Worm (Caenorhabditis elegans) whole organism, young adult: ENCODE results near the gene M03C11.1.

Experiments used
- B0035.1 ChIP-seq: sonication (generic microtip); optimal IDR thresholded peaks from 2 replicates; lab custom pipeline; 2016; ENCODE audit warnings: missing genetic modification characterization, mild to moderate bottlenecking, missing compliant biosample characterization, missing genotype, missing genetic modification reagents
- C17E4.6 ChIP-seq: fragments of 200-800 bp; sonication (Bioruptor generic); IDR thresholded peaks from 2 replicates; pipeline ENCODE4 v1.3.6; 2022; ENCODE audit warnings: missing genetic modification reagents, missing genetic modification characterization, missing compliant biosample characterization
- F22D6.2 ChIP-seq: sonication (generic microtip); optimal IDR thresholded peaks from 2 replicates; lab custom pipeline; 2016; ENCODE audit warnings: mild to moderate bottlenecking, missing genetic modification characterization, missing compliant biosample characterization
- K11D2.4 ChIP-seq: fragments of 200-800 bp; sonication (Bioruptor generic); IDR thresholded peaks from 2 replicates; pipeline ENCODE4 v1.3.6; 2022; ENCODE audit warnings: missing genetic modification reagents, missing genetic modification characterization, missing compliant biosample characterization
- T26A5.8 ChIP-seq: sonication (generic microtip); optimal IDR thresholded peaks from 2 replicates; lab custom pipeline; 2016; ENCODE audit warnings: missing genetic modification characterization, missing compliant biosample characterization
- Y53F4B.3 ChIP-seq: fragments of 200-800 bp; sonication (Bioruptor generic); IDR thresholded peaks from 2 replicates; pipeline ENCODE4 v1.3.6; 2022; ENCODE audit warnings: missing genetic modification reagents, missing genetic modification characterization, missing compliant biosample characterization
- Y53G8AR.9 ChIP-seq: fragments of 200-800 bp; sonication (Bioruptor generic); conservative IDR thresholded peaks from 2 replicates; pipeline ENCODE4 v1.3.6; 2022; ENCODE audit warnings: missing genetic modification reagents, missing genetic modification characterization, missing compliant biosample characterization
- Y95B8A.8 ChIP-seq: fragments of 200-800 bp; sonication (Bioruptor generic); IDR thresholded peaks from 2 replicates; pipeline ENCODE4 v1.3.6; 2022; ENCODE audit warnings: missing genetic modification reagents, missing genetic modification characterization, missing compliant biosample characterization
- aptf-2 ChIP-seq: fragments of 200-800 bp; sonication (Bioruptor generic); conservative IDR thresholded peaks from 2 replicates; pipeline ENCODE4 v1.3.6; 2022; ENCODE audit warnings: missing genetic modification reagents, missing genetic modification characterization, missing compliant biosample characterization
- cebp-1 ChIP-seq, 2 experiments: fragments of 200-800 bp in 1 of 2; sonication (Bioruptor generic) in 1 of 2; sonication (generic microtip) in 1 of 2; IDR thresholded peaks in 1 of 2; optimal IDR thresholded peaks in 1 of 2; 2 replicates each; pipeline versions ENCODE4 v1.3.6 to Lab custom; 2017 to 2022; ENCODE audit warnings: missing compliant biosample characterization in 2 of 2, missing genetic modification characterization in 2 of 2, mild to moderate bottlenecking in 1 of 2, missing genetic modification reagents in 1 of 2, moderate library complexity in 1 of 2
- cebp-2 ChIP-seq: fragments of 200-800 bp; sonication (Bioruptor generic); IDR thresholded peaks from 2 replicates; pipeline ENCODE4 v1.3.6; 2022; ENCODE audit warnings: missing genetic modification characterization, missing compliant biosample characterization
- ceh-100 ChIP-seq: fragments of 200-800 bp; sonication (Bioruptor generic); IDR thresholded peaks from 2 replicates; pipeline ENCODE4 v1.3.6; 2022; ENCODE audit warnings: missing genetic modification reagents, missing genetic modification characterization, missing compliant biosample characterization
- ceh-27 ChIP-seq: fragments of 200-800 bp; sonication (Bioruptor generic); optimal IDR thresholded peaks from 2 replicates; lab custom pipeline; 2018; ENCODE audit warnings: mild to moderate bottlenecking, missing genetic modification characterization, moderate library complexity, missing compliant biosample characterization
- chd-7 ChIP-seq: sonication (generic microtip); optimal IDR thresholded peaks from 2 replicates; lab custom pipeline; 2016; ENCODE audit warnings: mild to moderate bottlenecking, missing genetic modification characterization, moderate library complexity, missing compliant biosample characterization
- dox-1 ChIP-seq: fragments of 200-800 bp; sonication (Bioruptor generic); IDR thresholded peaks from 2 replicates; pipeline ENCODE4 v1.3.6; 2022; ENCODE audit warnings: missing genetic modification reagents, missing genetic modification characterization, missing compliant biosample characterization
- dpl-1 ChIP-seq: fragments of 150-350 bp; optimal IDR thresholded peaks from 2 replicates; lab custom pipeline; 2014; ENCODE audit warnings: missing biosample characterization, missing genetic modification reagents, missing genetic modification characterization
- egl-18 ChIP-seq: fragments of 200-800 bp; sonication (Bioruptor generic); IDR thresholded peaks from 2 replicates; pipeline ENCODE4 v1.3.6; 2022; ENCODE audit warnings: missing genetic modification reagents, missing genetic modification characterization, missing compliant biosample characterization
- ekl-4 ChIP-seq: fragments of 200-800 bp; sonication (Bioruptor generic); IDR thresholded peaks from 2 replicates; pipeline ENCODE4 v1.3.6; 2022; ENCODE audit warnings: missing genetic modification reagents, missing genetic modification characterization, missing compliant biosample characterization
- ets-4 ChIP-seq: fragments of 200-800 bp; sonication (Bioruptor generic); optimal IDR thresholded peaks from 2 replicates; lab custom pipeline; 2018; ENCODE audit warnings: mild to moderate bottlenecking, missing genetic modification characterization, missing compliant biosample characterization
- hlh-12 ChIP-seq: sonication (generic microtip); optimal IDR thresholded peaks from 2 replicates; lab custom pipeline; 2016; ENCODE audit warnings: missing genetic modification characterization, missing compliant biosample characterization
- hmg-1.2 ChIP-seq: fragments of 200-800 bp; sonication (Bioruptor generic); IDR thresholded peaks from 2 replicates; pipeline ENCODE4 v1.3.6; 2022; ENCODE audit warnings: missing genetic modification reagents, missing genetic modification characterization, missing compliant biosample characterization
- hrde-1 ChIP-seq: sonication (generic microtip); optimal IDR thresholded peaks from 2 replicates; lab custom pipeline; 2016; ENCODE audit warnings: missing genetic modification characterization, mild to moderate bottlenecking, missing compliant biosample characterization, moderate library complexity, missing genotype, missing genetic modification reagents, borderline replicate concordance
- let-526 ChIP-seq: fragments of 200-800 bp; sonication (Bioruptor generic); IDR thresholded peaks from 2 replicates; pipeline ENCODE4 v1.3.6; 2022; ENCODE audit warnings: missing genetic modification reagents, missing genetic modification characterization, missing compliant biosample characterization
- let-607 ChIP-seq, 2 experiments: fragments of 200-800 bp in 1 of 2; sonication (Bioruptor generic) in 1 of 2; sonication (generic microtip) in 1 of 2; optimal IDR thresholded peaks; 2 replicates each; lab custom pipeline; 2016 to 2018; ENCODE audit warnings: mild to moderate bottlenecking in 2 of 2, missing compliant biosample characterization in 2 of 2, missing genetic modification characterization in 2 of 2, moderate library complexity in 2 of 2, missing genotype in 1 of 2
- lin-40 ChIP-seq: sonication (generic microtip); optimal IDR thresholded peaks from 2 replicates; lab custom pipeline; 2016; ENCODE audit warnings: missing genetic modification characterization, mild to moderate bottlenecking, missing compliant biosample characterization, missing genotype, missing genetic modification reagents
- lir-1 ChIP-seq: fragments of 200-800 bp; sonication (Bioruptor generic); conservative IDR thresholded peaks from 2 replicates; pipeline ENCODE4 v1.3.6; 2022; ENCODE audit warnings: missing genetic modification reagents, missing genetic modification characterization, missing compliant biosample characterization
- madf-10 ChIP-seq: sonication (generic microtip); optimal IDR thresholded peaks from 2 replicates; lab custom pipeline; 2016; ENCODE audit warnings: mild to moderate bottlenecking, missing genetic modification characterization, missing compliant biosample characterization
- mel-28 ChIP-seq: sonication (generic microtip); optimal IDR thresholded peaks from 2 replicates; lab custom pipeline; 2016; ENCODE audit warnings: borderline replicate concordance, mild to moderate bottlenecking, missing genetic modification characterization, missing compliant biosample characterization
- nhr-120 ChIP-seq: fragments of 200-800 bp; sonication (Bioruptor generic); IDR thresholded peaks from 2 replicates; pipeline ENCODE4 v1.3.6; 2022; ENCODE audit warnings: missing genetic modification characterization, missing compliant biosample characterization
- nhr-80 ChIP-seq: sonication (generic microtip); optimal IDR thresholded peaks from 2 replicates; lab custom pipeline; 2016; ENCODE audit warnings: missing genetic modification characterization, missing compliant biosample characterization
- nhr-90 ChIP-seq: sonication (generic microtip); optimal IDR thresholded peaks from 2 replicates; lab custom pipeline; 2016; ENCODE audit warnings: missing genotype, mild to moderate bottlenecking, missing genetic modification characterization, missing compliant biosample characterization
- pha-4 ChIP-seq: fragments of 150-350 bp; sonication (generic microtip); optimal IDR thresholded peaks from 2 replicates; lab custom pipeline; 2014; ENCODE audit warnings: missing biosample characterization, missing genetic modification reagents, missing genetic modification characterization
- rcor-1 ChIP-seq: fragments of 200-800 bp; sonication (Bioruptor generic); IDR thresholded peaks from 2 replicates; pipeline ENCODE4 v1.3.6; 2022; ENCODE audit warnings: missing genetic modification reagents, missing genetic modification characterization, missing compliant biosample characterization
- sea-2 ChIP-seq: fragments of 200-800 bp; sonication (Bioruptor generic); IDR thresholded peaks from 2 replicates; pipeline ENCODE4 v1.3.6; 2022; ENCODE audit warnings: missing genetic modification characterization, missing compliant biosample characterization
- snpc-1.1 ChIP-seq: sonication (generic microtip); optimal IDR thresholded peaks from 2 replicates; lab custom pipeline; 2017; ENCODE audit warnings: missing genetic modification characterization, mild to moderate bottlenecking, missing compliant biosample characterization, antibody characterized with exemption, moderate library complexity, missing genotype, missing genetic modification reagents; ENCODE audit not compliant: insufficient read depth
- snpc-1.3 ChIP-seq: sonication (generic microtip); optimal IDR thresholded peaks from 2 replicates; lab custom pipeline; 2017; ENCODE audit warnings: missing genetic modification characterization, mild to moderate bottlenecking, missing compliant biosample characterization, antibody characterized with exemption, moderate library complexity, missing genotype, missing genetic modification reagents; ENCODE audit not compliant: insufficient read depth
- snpc-3.4 ChIP-seq: sonication (generic microtip); optimal IDR thresholded peaks from 2 replicates; lab custom pipeline; 2017; ENCODE audit warnings: missing genetic modification characterization, mild to moderate bottlenecking, missing compliant biosample characterization, antibody characterized with exemption, moderate library complexity, missing genotype, missing genetic modification reagents
- sptf-2 ChIP-seq: fragments of 200-800 bp; sonication (Bioruptor generic); optimal IDR thresholded peaks from 2 replicates; lab custom pipeline; 2018; ENCODE audit warnings: mild to moderate bottlenecking, missing genetic modification characterization, missing compliant biosample characterization
- tbp1 ChIP-seq: fragments of 200-800 bp; sonication (Bioruptor generic); optimal IDR thresholded peaks from 2 replicates; lab custom pipeline; 2018; ENCODE audit warnings: mild to moderate bottlenecking, missing genetic modification characterization, missing compliant biosample characterization
- tlf-1 ChIP-seq: fragments of 200-800 bp; sonication (Bioruptor generic); optimal IDR thresholded peaks from 2 replicates; lab custom pipeline; 2018; ENCODE audit warnings: mild to moderate bottlenecking, missing genetic modification characterization, missing compliant biosample characterization
- unc-130 ChIP-seq: sonication (generic microtip); optimal IDR thresholded peaks from 2 replicates; lab custom pipeline; 2016; ENCODE audit warnings: missing genetic modification reagents, missing genetic modification characterization, missing compliant biosample characterization
- xnd-1 ChIP-seq: sonication (generic microtip); optimal IDR thresholded peaks from 2 replicates; lab custom pipeline; 2016; ENCODE audit warnings: missing genotype, missing genetic modification reagents, missing genetic modification characterization, missing compliant biosample characterization
- zim-3 ChIP-seq: sonication (generic microtip); optimal IDR thresholded peaks from 2 replicates; lab custom pipeline; 2017; ENCODE audit warnings: mild to moderate bottlenecking, missing genetic modification characterization, moderate library complexity, missing compliant biosample characterization
- ztf-18 ChIP-seq: sonication (generic microtip); optimal IDR thresholded peaks from 2 replicates; lab custom pipeline; 2016; ENCODE audit warnings: missing genotype, mild to moderate bottlenecking, missing genetic modification characterization, missing compliant biosample characterization
- ztf-25 ChIP-seq: fragments of 200-800 bp; sonication (Bioruptor generic); IDR thresholded peaks from 2 replicates; pipeline ENCODE4 v1.3.6; 2022; ENCODE audit warnings: missing genetic modification reagents, missing genetic modification characterization, missing compliant biosample characterization
- ztf-28 ChIP-seq: fragments of 200-800 bp; sonication (Bioruptor generic); IDR thresholded peaks from 2 replicates; pipeline ENCODE4 v1.3.6; 2022; ENCODE audit warnings: missing genetic modification reagents, missing genetic modification characterization, missing compliant biosample characterization
- ztf-3 ChIP-seq: fragments of 200-800 bp; sonication (Bioruptor generic); optimal IDR thresholded peaks from 2 replicates; lab custom pipeline; 2018; ENCODE audit warnings: mild to moderate bottlenecking, missing genetic modification characterization, missing compliant biosample characterization

Gene M03C11.1

ce11 chrIII:10407198-10407663 is 11.3 kb upstream of the M03C11.1 start, which contains the start of gene hat-1 (continued):
- peak; percentile 78 for TF ChIP-seq snpc-3.4
- TF ChIP-seq nhr-80 (tag; lab: Kevin White, UChicago): peak; percentile 50
- TF ChIP-seq sptf-2 (GFP tag; lab: Kevin White, UChicago): no peak
- TF ChIP-seq hmg-1.2 (GFP tag; lab: Robert Waterston, UW): peak; percentile 100
- TF ChIP-seq let-526: 0 out of 2 replicates have a peak, but pooled peaks have one; percentile 65
- 0 out of 2 replicates have a peak, but pooled peaks have one; percentile 53 for TF ChIP-seq egl-18 (GFP tag; lab: Robert Waterston, UW)
- peak; percentile 79 for TF ChIP-seq madf-10 (tag; lab: Kevin White, UChicago)
- peak; percentile 63 for TF ChIP-seq F22D6.2 (tag; lab: Kevin White, UChicago)
- no peak for TF ChIP-seq T26A5.8 (tag; lab: Kevin White, UChicago)
- peak; percentile 76 for TF ChIP-seq pha-4 (tag; lab: Kevin White, UChicago)
- TF ChIP-seq tlf-1 (GFP tag; lab: Kevin White, UChicago): peak; percentile 96
- TF ChIP-seq zim-3 (tag; lab: Kevin White, UChicago): peak; percentile 16
- TF ChIP-seq ekl-4 (GFP tag; lab: Robert Waterston, UW): peak; percentile 97
- no peak for TF ChIP-seq cebp-2 (GFP tag; lab: Robert Waterston, UW)
- peak; percentile 89 for TF ChIP-seq lir-1 (GFP tag; lab: Robert Waterston, UW)
- TF ChIP-seq nhr-120: no peak
- TF ChIP-seq hlh-12 (tag; lab: Kevin White, UChicago): no peak
- TF ChIP-seq dox-1: peak; percentile 99
- peak; percentile 82 for TF ChIP-seq ztf-18
- no peak for TF ChIP-seq nhr-90 (tag; lab: Kevin White, UChicago)
- TF ChIP-seq B0035.1 (tag; lab: Kevin White, UChicago): peak; percentile 68
- TF ChIP-seq Y53F4B.3 (GFP tag; lab: Robert Waterston, UW): no peak
- TF ChIP-seq chd-7 (tag; lab: Kevin White, UChicago): peak; percentile 90
- TF ChIP-seq ztf-3 (GFP tag; lab: Kevin White, UChicago): peak; percentile 44
- TF ChIP-seq ceh-27 (GFP tag; lab: Kevin White, UChicago): peak; percentile 92
- TF ChIP-seq ets-4 (GFP tag; lab: Kevin White, UChicago): no peak
- peak; percentile 97 for TF ChIP-seq lin-40 (tag; lab: Kevin White, UChicago)
- TF ChIP-seq let-607 (tag; optimal IDR thresholded peaks at IDR 0.05; lab: Kevin White, UChicago): peak; percentile 81 to 87
- TF ChIP-seq snpc-1.3 (tag; lab: Kevin White, UChicago): peak; percentile 82
- peak; percentile 49 for TF ChIP-seq snpc-1.1
- TF ChIP-seq K11D2.4 (GFP tag; lab: Robert Waterston, UW): peak; percentile 94
- peak; percentile 88 for TF ChIP-seq ceh-100 (GFP tag; lab: Robert Waterston, UW)
- TF ChIP-seq aptf-2 (GFP tag; lab: Robert Waterston, UW): peak; percentile 54
- TF ChIP-seq sea-2 (GFP tag; lab: Robert Waterston, UW): peak; percentile 71; the same call in 1 of the 2 replicates
- no peak for TF ChIP-seq ztf-25
- TF ChIP-seq hrde-1 (tag; lab: Kevin White, UChicago): peak; percentile 73
- peak; percentile 75 for TF ChIP-seq tbp1 (GFP tag; lab: Kevin White, UChicago)
- TF ChIP-seq Y53G8AR.9 (GFP tag; lab: Robert Waterston, UW): peak; percentile 96
- TF ChIP-seq C17E4.6 (GFP tag; lab: Robert Waterston, UW): peak; percentile 91
- TF ChIP-seq rcor-1 (GFP tag; lab: Robert Waterston, UW): peak; percentile 95
- peak; percentile 92 for TF ChIP-seq Y95B8A.8
- peak; percentile 49 for TF ChIP-seq mel-28 (tag; lab: Kevin White, UChicago)
- TF ChIP-seq dpl-1 (GFP tag; lab: Kevin White, UChicago): peak; percentile 87
- peak; percentile 82 for TF ChIP-seq xnd-1 (tag; lab: Kevin White, UChicago)
- peak; percentile 77 for TF ChIP-seq unc-130
- TF ChIP-seq cebp-1 (GFP tag; IDR thresholded peaks at IDR 0.05; lab: Robert Waterston, UW): peak; percentile 98
- peak; percentile 100 for TF ChIP-seq cebp-1 (tag; optimal IDR thresholded peaks at IDR 0.05; lab: Kevin White, UChicago)
- TF ChIP-seq ztf-28: peak; percentile 82
